Fruit fly (Drosophila melanogaster): ENCODE results near the gene RpS26.

The RpS26 gene

dm6 chr2L:18484040-18484381 is 40.9 kb upstream of the RpS26 start:
- TF ChIP-seq Hnf4 (GFP tag; optimal IDR thresholded peaks at IDR 0.05): no peak
- TF ChIP-seq tai (GFP tag; optimal IDR thresholded peaks at IDR 0.05): peak; percentile 35

DNA sequence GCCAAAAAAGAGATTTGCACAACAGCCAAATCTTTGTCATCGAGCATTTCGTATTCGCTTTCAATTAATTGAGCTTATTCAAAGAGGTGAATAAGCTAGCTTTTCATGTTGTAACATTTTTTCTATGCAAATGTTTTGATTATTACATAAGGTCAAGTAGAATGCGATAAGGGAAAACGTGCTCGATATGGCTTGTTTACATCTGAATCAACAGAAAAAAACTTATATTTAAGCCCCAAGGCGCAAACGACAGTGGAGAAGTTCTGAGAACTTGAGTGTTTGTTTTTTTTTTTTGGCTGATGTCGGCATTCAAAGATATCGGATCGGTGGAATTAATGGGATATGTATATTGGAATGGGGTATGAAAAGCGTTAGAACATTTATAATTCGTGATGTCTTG is 39.9 kb upstream of the RpS26 start:
- TF ChIP-seq jim (GFP tag; optimal IDR thresholded peaks at IDR 0.05): no peak
- TF ChIP-seq OdsH (GFP tag; optimal IDR thresholded peaks at IDR 0.05): no peak
- no peak for TF ChIP-seq foxo (GFP tag; optimal IDR thresholded peaks at IDR 0.05)
- TF ChIP-seq N (GFP tag; optimal IDR thresholded peaks at IDR 0.05): no peak
- TF ChIP-seq ey (GFP tag; optimal IDR thresholded peaks at IDR 0.05): no peak
- TF ChIP-seq GATAd (GFP tag; optimal IDR thresholded peaks at IDR 0.05): no peak
- TF ChIP-seq psq (GFP tag; optimal IDR thresholded peaks at IDR 0.05): no peak
- no peak for TF ChIP-seq h (GFP tag; optimal IDR thresholded peaks at IDR 0.05)
- TF ChIP-seq CG32264 (GFP tag; optimal IDR thresholded peaks at IDR 0.05): no peak
- no peak for TF ChIP-seq Mio (GFP tag; optimal IDR thresholded peaks at IDR 0.05)
- TF ChIP-seq Hr83 (GFP tag; optimal IDR thresholded peaks at IDR 0.05; ENCODE audit: poor library complexity, severe bottlenecking): no peak
- TF ChIP-seq rgr (GFP tag; optimal IDR thresholded peaks at IDR 0.05): no peak
- no peak for TF ChIP-seq dsf (GFP tag; optimal IDR thresholded peaks at IDR 0.05; ENCODE audit: borderline replicate concordance)
- TF ChIP-seq CG9705 (GFP tag; optimal IDR thresholded peaks at IDR 0.05): no peak
- TF ChIP-seq fru (GFP tag; optimal IDR thresholded peaks at IDR 0.05): no peak
- TF ChIP-seq Vsx2 (GFP tag; optimal IDR thresholded peaks at IDR 0.05; ENCODE audit: partially characterized antibody): no peak
- TF ChIP-seq Sp1 (GFP tag; optimal IDR thresholded peaks at IDR 0.05): no peak
- no peak for TF ChIP-seq Myc (optimal IDR thresholded peaks at IDR 0.05)
- TF ChIP-seq dl (GFP tag; optimal IDR thresholded peaks at IDR 0.05; ENCODE audit: insufficient read depth in 1 of 2, partially characterized antibody in 2 of 2): no peak
- TF ChIP-seq Dfd (GFP tag; optimal IDR thresholded peaks at IDR 0.05): no peak

DNA sequence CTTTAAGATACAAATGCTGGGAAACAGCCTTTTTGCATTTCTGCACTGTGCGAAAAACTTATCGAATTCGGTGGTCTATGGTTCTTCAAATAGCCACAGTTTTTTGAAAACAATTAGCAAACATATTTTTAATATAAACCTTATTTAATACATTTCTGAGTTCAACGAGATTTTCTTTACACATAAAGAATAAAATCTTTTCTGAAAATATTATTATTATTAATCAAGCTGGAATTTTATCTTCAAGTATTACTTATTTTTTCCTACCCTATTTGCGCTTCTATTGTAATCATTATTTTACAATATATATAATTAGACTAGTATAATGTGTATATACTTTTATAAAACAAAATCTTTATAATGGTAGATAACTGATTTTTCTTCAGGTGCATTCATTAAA is 39.1 kb upstream of the RpS26 start:
- TF ChIP-seq pan (optimal IDR thresholded peaks at IDR 0.05) (no peak), rgr (GFP tag; optimal IDR thresholded peaks at IDR 0.05) (no peak), dsf (GFP tag; optimal IDR thresholded peaks at IDR 0.05; ENCODE audit: borderline replicate concordance) (no peak), Myc (optimal IDR thresholded peaks at IDR 0.05) (no peak), jim (GFP tag; optimal IDR thresholded peaks at IDR 0.05) (no peak), dmrt93B (GFP tag; optimal IDR thresholded peaks at IDR 0.05) (no peak), br (GFP tag; optimal IDR thresholded peaks at IDR 0.05) (no peak), Hr78 (GFP tag; optimal IDR thresholded peaks at IDR 0.05) (no peak), brk (GFP tag; optimal IDR thresholded peaks at IDR 0.05) (no peak), Vsx2 (GFP tag; optimal IDR thresholded peaks at IDR 0.05; ENCODE audit: partially characterized antibody) (no peak), Hnf4 (GFP tag; optimal IDR thresholded peaks at IDR 0.05) (no peak), CG9705 (GFP tag; optimal IDR thresholded peaks at IDR 0.05) (no peak), Sp1 (GFP tag; optimal IDR thresholded peaks at IDR 0.05) (peak; percentile 29), psq (GFP tag; optimal IDR thresholded peaks at IDR 0.05) (no peak), usp (GFP tag; optimal IDR thresholded peaks at IDR 0.05) (no peak), fru (GFP tag; optimal IDR thresholded peaks at IDR 0.05) (peak; percentile 8)

DNA sequence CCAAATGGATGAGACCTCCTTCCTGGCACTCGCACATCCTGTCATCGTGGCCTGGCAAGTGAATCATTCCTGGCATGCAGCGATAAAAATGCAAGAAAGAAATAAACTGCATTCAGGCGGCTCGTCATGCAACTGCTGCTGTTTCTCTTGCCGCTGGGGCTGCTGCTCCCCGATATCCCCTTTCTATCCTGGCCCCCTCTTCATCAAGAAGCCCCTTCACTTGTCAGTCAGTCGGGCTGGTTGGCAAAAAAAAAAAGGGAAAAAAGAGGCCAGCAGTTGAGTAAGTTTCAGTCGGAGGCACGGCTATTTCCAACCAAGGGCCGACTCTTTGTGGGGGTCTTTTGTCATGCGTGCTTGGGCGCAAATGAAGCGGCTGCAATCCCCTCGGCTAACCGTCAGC is 38.7 kb upstream of the RpS26 start:
- TF ChIP-seq dmrt93B (GFP tag; optimal IDR thresholded peaks at IDR 0.05) (no peak), tai (GFP tag; optimal IDR thresholded peaks at IDR 0.05) (no peak)

- TF ChIP-seq CrebA (GFP tag; optimal IDR thresholded peaks at IDR 0.05; ENCODE audit: borderline replicate concordance) (no peak), Sp1 (GFP tag; optimal IDR thresholded peaks at IDR 0.05) (no peak), N (GFP tag; optimal IDR thresholded peaks at IDR 0.05) (no peak), dsf (GFP tag; optimal IDR thresholded peaks at IDR 0.05; ENCODE audit: borderline replicate concordance) (no peak), brk (GFP tag; optimal IDR thresholded peaks at IDR 0.05) (no peak), dl (GFP tag; optimal IDR thresholded peaks at IDR 0.05; ENCODE audit: insufficient read depth in 1 of 2, partially characterized antibody in 2 of 2) (no peak), dmrt93B (GFP tag; optimal IDR thresholded peaks at IDR 0.05) (no peak), woc (GFP tag; optimal IDR thresholded peaks at IDR 0.05) (no peak), Hnf4 (GFP tag; optimal IDR thresholded peaks at IDR 0.05) (no peak), sv (GFP tag; optimal IDR thresholded peaks at IDR 0.05) (no peak), br (GFP tag; optimal IDR thresholded peaks at IDR 0.05) (no peak), tai (GFP tag; optimal IDR thresholded peaks at IDR 0.05) (no peak), Hr83 (GFP tag; optimal IDR thresholded peaks at IDR 0.05; ENCODE audit: poor library complexity, severe bottlenecking) (no peak), sage (GFP tag; optimal IDR thresholded peaks at IDR 0.05) (no peak), CG9705 (GFP tag; optimal IDR thresholded peaks at IDR 0.05) (no peak), OdsH (GFP tag; optimal IDR thresholded peaks at IDR 0.05) (no peak), Mio (GFP tag; optimal IDR thresholded peaks at IDR 0.05) (no peak), pan (optimal IDR thresholded peaks at IDR 0.05) (no peak)
These were observed 38.0 kb upstream of the RpS26 start for dm6 chr2L:18481064-18481463.

Measured in whole organism, wandering third instar larva.